Fruit fly (Drosophila melanogaster) whole organism, prepupa: ENCODE data around the gene CG15456.
A peak's percentile ranks its signal among the peaks of the same experiment; 100 is the strongest.
"Not testable (repeated sequence)": the region's sequence is repeated elsewhere in the genome, so short reads cannot be mapped to it uniquely, and the experiment has no call there.

ENCODE experiments used
- CG10669 ChIP-seq: fragments of 200-800 bp; sonication (Bioruptor generic); optimal IDR thresholded peaks from 3 replicates; lab custom pipeline; 2018; ENCODE audit warnings: missing biosample characterization, mild to moderate bottlenecking, missing genetic modification characterization, moderate library complexity
- CG11294 ChIP-seq: fragments of 200-800 bp; sonication (Bioruptor generic); IDR thresholded peaks from 2 replicates; pipeline ENCODE4 v1.3.6; 2022; ENCODE audit warnings: missing biosample characterization, missing genetic modification characterization
- CG11902 ChIP-seq: fragments of 200-800 bp; sonication (Bioruptor generic); optimal IDR thresholded peaks from 3 replicates; lab custom pipeline; 2016; ENCODE audit warnings: missing biosample characterization, missing genetic modification characterization
- CG15336 ChIP-seq: fragments of 200-800 bp; sonication (Bioruptor generic); IDR thresholded peaks from 2 replicates; pipeline ENCODE4 v1.3.6; 2022; ENCODE audit warnings: missing biosample characterization, missing genetic modification characterization
- CG1621 ChIP-seq: fragments of 200-800 bp; sonication (Bioruptor generic); optimal IDR thresholded peaks from 3 replicates; lab custom pipeline; 2018; ENCODE audit warnings: missing biosample characterization, mild to moderate bottlenecking, missing genetic modification characterization
- CG3032 ChIP-seq: fragments of 200-800 bp; optimal IDR thresholded peaks from 2 replicates; lab custom pipeline; 2019; ENCODE audit warnings: missing biosample characterization, mild to moderate bottlenecking, missing genetic modification characterization, moderate library complexity
- CG31627 ChIP-seq: fragments of 200-800 bp; sonication (Bioruptor generic); optimal IDR thresholded peaks from 3 replicates; lab custom pipeline; 2016; ENCODE audit warnings: missing biosample characterization, missing genetic modification characterization
- CG32006 ChIP-seq: fragments of 200-800 bp; sonication (Bioruptor generic); optimal IDR thresholded peaks from 3 replicates; lab custom pipeline; 2017; ENCODE audit warnings: missing biosample characterization, mild to moderate bottlenecking, missing genetic modification characterization
- CG34406 ChIP-seq: fragments of 200-800 bp; sonication (Bioruptor generic); optimal IDR thresholded peaks from 3 replicates; lab custom pipeline; 2016; ENCODE audit warnings: missing biosample characterization, missing genetic modification characterization
- CG3919 ChIP-seq: fragments of 200-800 bp; sonication (Bioruptor generic); optimal IDR thresholded peaks from 3 replicates; lab custom pipeline; 2016; ENCODE audit warnings: missing biosample characterization, missing genetic modification characterization
- CG6792 ChIP-seq: fragments of 200-800 bp; sonication (Bioruptor generic); optimal IDR thresholded peaks from 3 replicates; lab custom pipeline; 2016; ENCODE audit warnings: missing biosample characterization, missing genetic modification characterization
- CG6808 ChIP-seq: fragments of 200-800 bp; sonication (Bioruptor generic); optimal IDR thresholded peaks from 3 replicates; lab custom pipeline; 2017; ENCODE audit warnings: missing biosample characterization, missing genetic modification characterization, mild to moderate bottlenecking, moderate library complexity, missing genetic modification reagents
- CG7368 ChIP-seq: fragments of 200-800 bp; sonication (Bioruptor generic); optimal IDR thresholded peaks from 3 replicates; lab custom pipeline; 2016; ENCODE audit warnings: missing biosample characterization, missing genetic modification characterization
- CG8119 ChIP-seq: fragments of 200-800 bp; sonication (Bioruptor generic); IDR thresholded peaks from 3 replicates; pipeline ENCODE4 v1.3.6; 2022; ENCODE audit warnings: missing biosample characterization, missing genetic modification characterization
- CG8319 ChIP-seq: fragments of 200-800 bp; sonication (Bioruptor generic); optimal IDR thresholded peaks from 3 replicates; lab custom pipeline; 2016; ENCODE audit warnings: missing biosample characterization, missing genetic modification characterization
- CG8632 ChIP-seq: fragments of 200-800 bp; sonication (Bioruptor generic); optimal IDR thresholded peaks from 3 replicates; lab custom pipeline; 2016; ENCODE audit warnings: missing biosample characterization, missing genetic modification characterization
- Eip78C ChIP-seq: fragments of 200-800 bp; sonication (Bioruptor generic); peaks from one replicate; lab custom pipeline; 2016; ENCODE audit warnings: missing biosample characterization, missing genetic modification characterization
- Ets21C ChIP-seq: fragments of 200-800 bp; sonication (Bioruptor generic); optimal IDR thresholded peaks from 3 replicates; lab custom pipeline; 2016; ENCODE audit warnings: missing biosample characterization, missing genetic modification characterization
- Ets96B ChIP-seq: fragments of 200-800 bp; optimal IDR thresholded peaks from 2 replicates; lab custom pipeline; 2019; ENCODE audit warnings: missing biosample characterization, mild to moderate bottlenecking, missing genetic modification characterization, moderate library complexity
- Gug ChIP-seq: fragments of 200-800 bp; sonication (Bioruptor generic); IDR thresholded peaks from 2 replicates; pipeline ENCODE4 v1.3.6; 2022; ENCODE audit warnings: missing biosample characterization, missing genetic modification characterization
- Hr38 ChIP-seq: sonication (Bioruptor generic); optimal IDR thresholded peaks from 2 replicates; lab custom pipeline; 2016; ENCODE audit warnings: missing biosample characterization, missing genetic modification characterization
- Hr39 ChIP-seq: fragments of 200-800 bp; sonication (Bioruptor generic); optimal IDR thresholded peaks from 2 replicates; lab custom pipeline; 2016; ENCODE audit warnings: missing biosample characterization, missing genetic modification characterization
- Hr4 ChIP-seq: fragments of 200-800 bp; sonication (Bioruptor generic); optimal IDR thresholded peaks from 3 replicates; lab custom pipeline; 2016; ENCODE audit warnings: missing biosample characterization, missing genetic modification characterization
- Lpt ChIP-seq: fragments of 200-800 bp; sonication (Bioruptor generic); optimal IDR thresholded peaks from 3 replicates; lab custom pipeline; 2016; ENCODE audit warnings: missing biosample characterization, missing genetic modification characterization
- Met ChIP-seq: fragments of 200-800 bp; sonication (Bioruptor generic); optimal IDR thresholded peaks from 3 replicates; lab custom pipeline; 2016; ENCODE audit warnings: missing biosample characterization, missing genetic modification characterization
- OdsH ChIP-seq: fragments of 200-800 bp; sonication (Bioruptor generic); optimal IDR thresholded peaks from 3 replicates; lab custom pipeline; 2016; ENCODE audit warnings: missing biosample characterization, missing genetic modification characterization
- Smox ChIP-seq: fragments of 200-800 bp; sonication (Bioruptor generic); optimal IDR thresholded peaks from 3 replicates; lab custom pipeline; 2016; ENCODE audit warnings: missing biosample characterization, missing genetic modification characterization
- Sox102F ChIP-seq: fragments of 200-800 bp; sonication (Bioruptor generic); optimal IDR thresholded peaks from 2 replicates; lab custom pipeline; 2016; ENCODE audit warnings: missing biosample characterization, mild to moderate bottlenecking, missing genetic modification characterization
- Sox14 ChIP-seq: fragments of 200-800 bp; sonication (Bioruptor generic); optimal IDR thresholded peaks from 3 replicates; lab custom pipeline; 2016; ENCODE audit warnings: missing biosample characterization, missing genetic modification characterization
- Sox15 ChIP-seq: fragments of 200-800 bp; sonication (Bioruptor generic); optimal IDR thresholded peaks from 3 replicates; lab custom pipeline; 2016; ENCODE audit warnings: missing biosample characterization, missing genetic modification characterization
- achi ChIP-seq: fragments of 200-800 bp; sonication (Bioruptor generic); optimal IDR thresholded peaks from 3 replicates; lab custom pipeline; 2016; ENCODE audit warnings: missing biosample characterization, missing genetic modification characterization
- acj6 ChIP-seq: fragments of 200-800 bp; sonication (Bioruptor generic); optimal IDR thresholded peaks from 3 replicates; lab custom pipeline; 2016; ENCODE audit warnings: missing biosample characterization, missing genetic modification characterization
- cyc ChIP-seq: fragments of 200-800 bp; sonication (Bioruptor generic); optimal IDR thresholded peaks from 3 replicates; lab custom pipeline; 2016; ENCODE audit warnings: missing biosample characterization, missing genetic modification characterization
- dac ChIP-seq: fragments of 200-800 bp; sonication (Bioruptor generic); optimal IDR thresholded peaks from 2 replicates; lab custom pipeline; 2017; ENCODE audit warnings: missing biosample characterization, mild to moderate bottlenecking, missing genetic modification characterization
- eg ChIP-seq: fragments of 200-800 bp; sonication (Bioruptor generic); IDR thresholded peaks from 3 replicates; pipeline ENCODE4 v1.3.6; 2022; ENCODE audit warnings: missing biosample characterization, missing genetic modification characterization
- esn ChIP-seq: fragments of 200-800 bp; sonication (Bioruptor generic); optimal IDR thresholded peaks from 2 replicates; lab custom pipeline; 2016; ENCODE audit warnings: missing biosample characterization, mild to moderate bottlenecking, missing genetic modification characterization, moderate library complexity
- fd85E ChIP-seq: fragments of 200-800 bp; sonication (Bioruptor generic); optimal IDR thresholded peaks from 3 replicates; lab custom pipeline; 2016; ENCODE audit warnings: missing biosample characterization, missing genetic modification characterization
- fkh ChIP-seq: fragments of 200-800 bp; sonication (Bioruptor generic); optimal IDR thresholded peaks from 3 replicates; lab custom pipeline; 2017; ENCODE audit warnings: missing biosample characterization, mild to moderate bottlenecking, missing genetic modification characterization, moderate library complexity
- lz ChIP-seq: fragments of 200-800 bp; sonication (Bioruptor generic); optimal IDR thresholded peaks from 3 replicates; lab custom pipeline; 2016; ENCODE audit warnings: missing biosample characterization, missing genetic modification characterization
- net ChIP-seq: fragments of 200-800 bp; sonication (Bioruptor generic); optimal IDR thresholded peaks from 3 replicates; lab custom pipeline; 2016; ENCODE audit warnings: missing biosample characterization, missing genetic modification characterization
- salr ChIP-seq, 2 experiments: fragments of 200-800 bp; sonication (Bioruptor generic); optimal IDR thresholded peaks; 3 replicates each; lab custom pipeline; 2016 to 2018; ENCODE audit warnings: missing biosample characterization in 2 of 2, missing genetic modification characterization in 2 of 2, mild to moderate bottlenecking in 1 of 2
- spab ChIP-seq: fragments of 200-800 bp; sonication (Bioruptor generic); optimal IDR thresholded peaks from 2 replicates; lab custom pipeline; 2017; ENCODE audit warnings: missing biosample characterization, mild to moderate bottlenecking, missing genetic modification characterization, missing genetic modification reagents
- topi ChIP-seq: fragments of 200-800 bp; sonication (Bioruptor generic); optimal IDR thresholded peaks from 3 replicates; lab custom pipeline; 2016; ENCODE audit warnings: missing biosample characterization, missing genetic modification characterization

The CG15456 gene

DNA sequence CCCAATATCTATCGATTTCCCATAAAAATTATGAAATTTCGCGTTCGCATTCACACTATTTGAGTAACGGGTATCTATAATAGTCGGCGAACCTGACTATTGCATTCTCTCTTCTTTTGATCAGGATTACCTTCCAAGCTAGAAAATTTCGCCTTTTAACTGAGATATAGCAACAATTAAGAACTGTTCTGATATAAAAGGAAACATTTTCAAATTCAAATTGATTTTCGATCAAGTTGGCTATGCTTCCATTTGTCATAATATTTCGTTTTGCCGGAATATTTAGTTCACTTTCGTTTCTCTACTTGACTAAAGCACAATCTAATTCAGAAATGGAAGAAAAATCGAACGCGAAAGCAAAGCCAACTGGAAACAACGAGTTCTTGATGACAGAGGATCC, 19.2 kb upstream of the CG15456 start, which contains the start of gene CG42578:
TSS of gene CG42578 (plus strand) at position 301 of the 400 bp plus-strand sequence.
- not testable (repeated sequence) for TF ChIP-seq Smox; Ets21C; fkh (GFP tag; lab: Kevin White, UChicago)

- TF ChIP-seq Ets21C: no peak
- TF ChIP-seq Sox15: no peak
- no peak for TF ChIP-seq Sox102F (GFP tag; lab: Kevin White, UChicago)
- TF ChIP-seq Lpt (GFP tag; lab: Kevin White, UChicago): no peak
- no peak for TF ChIP-seq fkh (GFP tag; lab: Kevin White, UChicago)
- no peak for TF ChIP-seq CG8119 (GFP tag; lab: Robert Waterston, UW)
- no peak for TF ChIP-seq CG8632 (GFP tag; lab: Kevin White, UChicago)
- no peak for TF ChIP-seq dac (GFP tag; lab: Kevin White, UChicago)
- TF ChIP-seq CG1621 (tag; lab: Kevin White, UChicago): no peak
- no peak for TF ChIP-seq Hr4 (GFP tag; lab: Kevin White, UChicago)
- TF ChIP-seq CG7368 (GFP tag; lab: Kevin White, UChicago): no peak
- TF ChIP-seq Sox14: no peak
- TF ChIP-seq eg (GFP tag; lab: Robert Waterston, UW): no peak
- no peak for TF ChIP-seq CG6808 (GFP tag; lab: Kevin White, UChicago)
- TF ChIP-seq salr (GFP tag; optimal IDR thresholded peaks at IDR 0.05; lab: Kevin White, UChicago): no peak
- no peak for TF ChIP-seq OdsH (GFP tag; lab: Kevin White, UChicago)
- TF ChIP-seq CG8319 (GFP tag; lab: Kevin White, UChicago): no peak
- no peak for TF ChIP-seq Gug (GFP tag; lab: Robert Waterston, UW)
- no peak for TF ChIP-seq CG31627 (GFP tag; lab: Kevin White, UChicago)
- TF ChIP-seq fd85E (GFP tag; lab: Kevin White, UChicago): no peak
Observed at dm6 chrX:20436866-20437265, 10.0 kb upstream of the CG15456 start.

DNA sequence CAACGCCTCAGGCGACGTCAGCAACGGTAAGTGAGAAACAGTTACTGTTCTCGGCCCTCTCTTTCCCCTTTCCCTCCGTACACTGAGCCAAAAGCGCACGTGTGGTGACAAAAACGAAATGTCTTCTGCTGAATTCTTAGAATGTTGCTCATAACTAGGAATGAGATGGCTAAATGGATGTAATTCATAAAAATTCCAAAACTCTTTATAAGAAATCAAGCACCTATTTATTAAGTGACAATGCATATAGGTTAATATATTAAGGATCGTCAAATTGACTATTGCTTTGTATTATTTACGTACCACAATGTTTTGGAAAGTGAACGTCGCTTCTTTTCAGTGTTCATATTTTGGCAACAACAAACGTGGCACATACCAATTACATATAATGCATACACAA, 7.7 kb upstream of the CG15456 start:
- TF ChIP-seq CG3919 (GFP tag; lab: Kevin White, UChicago): no peak
- TF ChIP-seq dac (GFP tag; lab: Kevin White, UChicago): no peak
- TF ChIP-seq CG3032 (tag; lab: Kevin White, UChicago): no peak
- no peak for TF ChIP-seq CG11902 (GFP tag; lab: Kevin White, UChicago)
- TF ChIP-seq cyc: no peak
- TF ChIP-seq Eip78C: peak; percentile 59

- TF ChIP-seq dac (GFP tag; lab: Kevin White, UChicago) (no peak), CG6808 (GFP tag; lab: Kevin White, UChicago) (no peak), CG6792 (GFP tag; lab: Kevin White, UChicago) (peak; percentile 32), Met (GFP tag; lab: Kevin White, UChicago) (peak; percentile 23), CG15336 (GFP tag; lab: Robert Waterston, UW) (0 out of 2 replicates have a peak, but pooled peaks have one; percentile 7), CG10669 (GFP tag; lab: Kevin White, UChicago) (no peak), eg (GFP tag; lab: Robert Waterston, UW) (no peak; the same call in 2 of the 3 replicates), acj6 (GFP tag; lab: Kevin White, UChicago) (no peak), Hr38 (GFP tag; lab: Kevin White, UChicago) (no peak), Ets21C (no peak), net (GFP tag; lab: Kevin White, UChicago) (no peak), Hr4 (GFP tag; lab: Kevin White, UChicago) (peak; percentile 8), Ets96B (no peak), Hr39 (GFP tag; lab: Kevin White, UChicago) (peak; percentile 20), fd85E (GFP tag; lab: Kevin White, UChicago) (no peak), achi (GFP tag; lab: Kevin White, UChicago) (peak; percentile 4), lz (GFP tag; lab: Kevin White, UChicago) (peak; percentile 5), CG8632 (GFP tag; lab: Kevin White, UChicago) (no peak), CG8319 (GFP tag; lab: Kevin White, UChicago) (no peak), CG11902 (GFP tag; lab: Kevin White, UChicago) (no peak), CG11294 (GFP tag; lab: Robert Waterston, UW) (no peak), CG34406 (GFP tag; lab: Kevin White, UChicago) (no peak), topi (GFP tag; lab: Kevin White, UChicago) (peak; percentile 16), spab (GFP tag; lab: Kevin White, UChicago) (no peak), esn (GFP tag; lab: Kevin White, UChicago) (peak; percentile 18), OdsH (GFP tag; lab: Kevin White, UChicago) (peak; percentile 23), CG7368 (GFP tag; lab: Kevin White, UChicago) (no peak), CG32006 (peak; percentile 43), Eip78C (peak; percentile 69)
Observed at dm6 chrX:20433345-20434332, 6.8 kb upstream of the CG15456 start, which contains the start of gene CG1695. Gene CG1695 (plus strand): TSS chrX:20433950.
